Worm (Caenorhabditis elegans): ENCODE results near the gene igdb-3.

Gene igdb-3

DNA sequence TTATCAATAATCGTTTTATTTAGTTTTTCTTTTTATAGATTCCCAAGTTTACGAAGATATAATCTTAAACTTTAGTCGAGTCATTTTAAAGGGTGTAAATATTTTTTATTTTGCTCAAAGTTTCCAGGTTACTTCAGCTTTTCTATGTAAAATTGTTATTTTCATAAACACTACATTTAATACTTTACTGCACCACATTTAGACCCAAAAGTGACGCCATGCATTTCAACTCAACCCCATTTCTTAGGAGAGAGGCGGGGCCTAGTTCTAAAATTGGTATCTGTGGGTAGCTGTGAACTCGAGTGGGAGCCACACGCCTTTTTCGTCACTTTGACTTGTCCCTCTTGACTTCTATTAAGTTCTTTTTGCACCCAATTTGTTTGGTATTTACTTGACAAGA lies 27.3 kb downstream of the igdb-3 start, which contains the start of gene T22E5.1:
T22E5.1 (plus strand) TSS at position 301 of the 400 bp plus-strand sequence.
- TF ChIP-seq ztf-4 (tag; optimal IDR thresholded peaks at IDR 0.05) (no peak), R02D3.7 (tag; optimal IDR thresholded peaks at IDR 0.05) (no peak)

DNA sequence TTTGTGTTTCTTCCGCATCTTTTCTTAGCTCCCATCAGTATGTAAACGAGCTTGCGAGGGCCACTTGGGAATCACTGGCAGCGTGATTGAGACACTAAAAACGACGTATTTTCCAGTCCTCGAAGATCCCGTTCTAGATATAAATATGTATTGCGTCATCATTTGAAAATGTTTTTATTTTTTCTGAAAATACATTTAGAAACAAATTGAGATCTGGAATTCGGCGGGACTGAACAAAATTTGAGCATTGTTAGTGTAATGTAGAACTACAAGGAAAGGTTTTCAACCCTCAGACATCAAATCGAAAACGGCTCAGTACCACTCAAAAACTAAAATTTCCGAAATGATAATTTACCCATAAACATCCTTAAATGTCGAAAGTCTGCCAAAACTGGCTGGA lies 28.3 kb downstream of the igdb-3 start:
- no peak for TF ChIP-seq mdl-1 (tag; optimal IDR thresholded peaks at IDR 0.05)
- no peak for TF ChIP-seq blmp-1 (tag; optimal IDR thresholded peaks at IDR 0.05; ENCODE audit: insufficient read depth)
- TF ChIP-seq egl-27 (tag; optimal IDR thresholded peaks at IDR 0.05), result no peak
- TF ChIP-seq ZK546.5 (tag; optimal IDR thresholded peaks at IDR 0.05), result no peak
- no peak for TF ChIP-seq ama-1 (optimal IDR thresholded peaks at IDR 0.05)
- TF ChIP-seq snpc-4 (tag; optimal IDR thresholded peaks at IDR 0.05), result no peak
- TF ChIP-seq ztf-11 (tag; optimal IDR thresholded peaks at IDR 0.05), result no peak
- TF ChIP-seq mbf-1 (tag; optimal IDR thresholded peaks at IDR 0.05), result no peak
- TF ChIP-seq zag-1 (tag; optimal IDR thresholded peaks at IDR 0.05), result no peak
- no peak for TF ChIP-seq nhr-21 (tag; optimal IDR thresholded peaks at IDR 0.05)
- no peak for TF ChIP-seq peb-1 (tag; optimal IDR thresholded peaks at IDR 0.05)
- no peak for TF ChIP-seq lsy-2 (tag; optimal IDR thresholded peaks at IDR 0.05)
- no peak for TF ChIP-seq nhr-10 (tag; optimal IDR thresholded peaks at IDR 0.05)
- no peak for TF ChIP-seq unc-55 (GFP tag; optimal IDR thresholded peaks at IDR 0.05)

DNA sequence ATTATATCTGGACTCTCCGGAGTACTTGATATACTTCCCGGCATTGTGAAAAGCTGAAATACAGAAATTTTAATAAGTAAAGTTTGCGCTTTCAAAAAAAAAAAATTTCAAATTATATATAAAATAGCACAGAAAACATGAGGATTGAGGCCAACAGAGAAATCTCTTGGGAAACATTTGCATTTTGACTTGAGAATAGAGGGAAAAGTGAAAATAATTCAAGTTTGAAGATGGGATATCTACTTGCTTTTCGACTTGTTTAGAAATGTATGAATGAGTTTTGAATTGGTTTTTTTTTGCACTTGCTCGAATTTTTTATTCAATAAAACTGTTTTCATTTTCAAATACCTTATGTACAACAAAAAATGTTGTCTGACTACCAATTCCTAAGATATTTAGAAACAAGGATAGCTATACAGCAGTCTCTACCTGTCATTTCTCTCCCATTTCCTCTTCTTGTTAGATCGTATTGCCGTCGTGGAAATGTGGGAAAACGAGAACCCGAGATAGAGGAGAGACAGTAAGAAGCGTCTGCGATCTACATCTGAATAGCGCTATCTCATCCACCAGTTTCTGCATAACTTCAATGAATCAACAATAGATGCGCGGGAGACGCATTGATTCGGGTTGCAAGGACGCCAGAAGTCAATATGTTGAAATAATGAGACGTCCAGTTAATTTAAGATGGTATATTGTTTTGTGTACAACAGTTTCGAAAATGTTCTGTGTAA lies 31.2 kb downstream of the igdb-3 start, which contains the start of gene T22E5.6:
T22E5.6 (minus strand) TSS at position 51 of the 731 bp plus-strand sequence.
- TF ChIP-seq ceh-16 (tag; optimal IDR thresholded peaks at IDR 0.05) (no peak), egl-27 (tag; optimal IDR thresholded peaks at IDR 0.05) (no peak), fos-1 (tag; optimal IDR thresholded peaks at IDR 0.05) (no peak), crh-2 (tag; optimal IDR thresholded peaks at IDR 0.05) (no peak), sem-4 (tag; optimal IDR thresholded peaks at IDR 0.05) (no peak), nhr-237 (tag; optimal IDR thresholded peaks at IDR 0.05) (no peak), R02D3.7 (tag; optimal IDR thresholded peaks at IDR 0.05) (no peak), nhr-10 (tag; optimal IDR thresholded peaks at IDR 0.05) (no peak), lin-39 (tag; optimal IDR thresholded peaks at IDR 0.05) (no peak), elt-1 (tag; optimal IDR thresholded peaks at IDR 0.05) (no peak), ceh-82 (tag; optimal IDR thresholded peaks at IDR 0.05) (no peak), nhr-129 (tag; optimal IDR thresholded peaks at IDR 0.05) (peak; percentile 52), blmp-1 (tag; optimal IDR thresholded peaks at IDR 0.05; ENCODE audit: insufficient read depth) (peak; percentile 5)

- TF ChIP-seq lin-11 (tag; optimal IDR thresholded peaks at IDR 0.05), result no peak
- TF ChIP-seq elt-1 (tag; optimal IDR thresholded peaks at IDR 0.05), result no peak
- TF ChIP-seq ZK546.5 (tag; optimal IDR thresholded peaks at IDR 0.05), result no peak
- no peak for TF ChIP-seq ama-1 (optimal IDR thresholded peaks at IDR 0.05)
- no peak for TF ChIP-seq nhr-237 (tag; optimal IDR thresholded peaks at IDR 0.05)
- TF ChIP-seq unc-62 (GFP tag; optimal IDR thresholded peaks at IDR 0.05), result no peak
- TF ChIP-seq gmeb-1 (tag; optimal IDR thresholded peaks at IDR 0.05), result no peak
- no peak for TF ChIP-seq F13H6.1 (tag; optimal IDR thresholded peaks at IDR 0.05)
- TF ChIP-seq lsy-2 (tag; optimal IDR thresholded peaks at IDR 0.05), result no peak
- TF ChIP-seq ztf-11 (tag; optimal IDR thresholded peaks at IDR 0.05), result no peak
- no peak for TF ChIP-seq nhr-11 (tag; optimal IDR thresholded peaks at IDR 0.05)
- no peak for TF ChIP-seq nhr-77 (tag; optimal IDR thresholded peaks at IDR 0.05)
Observed at ce11 chrX:6419113-6419512, 33.8 kb downstream of the igdb-3 start.

- no peak for TF ChIP-seq elt-1 (tag; optimal IDR thresholded peaks at IDR 0.05)
- TF ChIP-seq dmd-4 (tag; optimal IDR thresholded peaks at IDR 0.05), result no peak
- TF ChIP-seq elt-3 (tag; optimal IDR thresholded peaks at IDR 0.05), result no peak
- TF ChIP-seq nhr-12 (tag; optimal IDR thresholded peaks at IDR 0.05), result no peak
- no peak for TF ChIP-seq nhr-23 (tag; optimal IDR thresholded peaks at IDR 0.05)
- TF ChIP-seq sma-3 (GFP tag; optimal IDR thresholded peaks at IDR 0.05), result no peak
- no peak for TF ChIP-seq ZK546.5 (tag; optimal IDR thresholded peaks at IDR 0.05)
- no peak for TF ChIP-seq ama-1 (optimal IDR thresholded peaks at IDR 0.05)
- TF ChIP-seq R02D3.7 (tag; optimal IDR thresholded peaks at IDR 0.05), result no peak
- no peak for TF ChIP-seq mdl-1 (tag; optimal IDR thresholded peaks at IDR 0.05)
- no peak for TF ChIP-seq mab-5 (tag; optimal IDR thresholded peaks at IDR 0.05)
- no peak for TF ChIP-seq nhr-129 (tag; optimal IDR thresholded peaks at IDR 0.05)
- no peak for TF ChIP-seq egl-27 (tag; optimal IDR thresholded peaks at IDR 0.05)
- TF ChIP-seq nhr-21 (tag; optimal IDR thresholded peaks at IDR 0.05), result no peak
- TF ChIP-seq C34F6.9 (tag; optimal IDR thresholded peaks at IDR 0.05), result no peak
Observed at ce11 chrX:6420681-6421080, 35.4 kb downstream of the igdb-3 start, which contains the start of gene K10C2.12. TSS of gene K10C2.12 (minus strand) at chrX:6420781.

All from whole organism, L2 larva.